Fruit fly (Drosophila melanogaster): ENCODE measurements around the gene Naprt.

Naprt gene

dm6 chr2L:4218820-4219219 is 20.9 kb upstream of the Naprt start (continued):
- TF ChIP-seq CG7556 (GFP tag; optimal IDR thresholded peaks at IDR 0.05) (peak; percentile 3), CG8765 (GFP tag; IDR thresholded peaks at IDR 0.05) (no peak), Asciz (GFP tag; optimal IDR thresholded peaks at IDR 0.05) (no peak), repo (GFP tag; optimal IDR thresholded peaks at IDR 0.05) (no peak), gfzf (GFP tag; optimal IDR thresholded peaks at IDR 0.05) (no peak), CG4404 (GFP tag; IDR thresholded peaks at IDR 0.05) (no peak), CG14965 (GFP tag; optimal IDR thresholded peaks at IDR 0.05; ENCODE audit: borderline replicate concordance) (no peak), CG7786 (GFP tag; optimal IDR thresholded peaks at IDR 0.05) (no peak), CG6689 (GFP tag; IDR thresholded peaks at IDR 0.05) (peak; percentile 32; the same call in 1 of the 2 replicates), Doc2 (GFP tag; IDR thresholded peaks at IDR 0.05) (no peak), unc-4 (GFP tag; IDR thresholded peaks at IDR 0.05; ENCODE audit: partially characterized antibody) (no peak), CG10209 (GFP tag; optimal IDR thresholded peaks at IDR 0.05) (no peak), NC2α (GFP tag; optimal IDR thresholded peaks at IDR 0.05) (no peak), Hr39 (optimal IDR thresholded peaks at IDR 0.05) (no peak), odd (GFP tag; optimal IDR thresholded peaks at IDR 0.05) (no peak), cato (GFP tag; optimal IDR thresholded peaks at IDR 0.05; ENCODE audit: borderline replicate concordance) (no peak), Kr (GFP tag; optimal IDR thresholded peaks at IDR 0.05) (no peak), mld (GFP tag; IDR thresholded peaks at IDR 0.05; ENCODE audit: partially characterized antibody) (no peak), CG18599 (GFP tag; optimal IDR thresholded peaks at IDR 0.05) (no peak), GATAe (GFP tag; conservative IDR thresholded peaks at IDR 0.05) (no peak), CG2889 (GFP tag; IDR thresholded peaks at IDR 0.05) (no peak), CG34422 (GFP tag; IDR thresholded peaks at IDR 0.05) (no peak), Chrac-16 (GFP tag; optimal IDR thresholded peaks at IDR 0.05) (peak; percentile 9), zen2 (GFP tag; IDR thresholded peaks at IDR 0.05; ENCODE audit: partially characterized antibody) (no peak), Jarid2 (GFP tag; optimal IDR thresholded peaks at IDR 0.05) (no peak), HmgZ (tag; optimal IDR thresholded peaks at IDR 0.05) (no peak), CG1832 (GFP tag; optimal IDR thresholded peaks at IDR 0.05) (no peak), PHDP (tag; optimal IDR thresholded peaks at IDR 0.05) (no peak), tx (GFP tag; optimal IDR thresholded peaks at IDR 0.05) (no peak), CG4282 (GFP tag; optimal IDR thresholded peaks at IDR 0.05) (no peak), CG7928 (GFP tag; optimal IDR thresholded peaks at IDR 0.05) (no peak), CG1603 (tag; optimal IDR thresholded peaks at IDR 0.05) (no peak), gcm2 (GFP tag; optimal IDR thresholded peaks at IDR 0.05) (no peak), dpn (GFP tag; optimal IDR thresholded peaks at IDR 0.05) (no peak), Mes4 (GFP tag; optimal IDR thresholded peaks at IDR 0.05) (no peak), pzg (GFP tag; optimal IDR thresholded peaks at IDR 0.05) (no peak), NFAT (GFP tag; IDR thresholded peaks at IDR 0.05) (peak; percentile 26; the same call in 1 of the 2 replicates), CG11504 (tag; optimal IDR thresholded peaks at IDR 0.05) (no peak), stc (GFP tag; IDR thresholded peaks at IDR 0.05) (no peak), CG9727 (GFP tag; optimal IDR thresholded peaks at IDR 0.05) (no peak), CG12071 (GFP tag; optimal IDR thresholded peaks at IDR 0.05) (no peak), dm (GFP tag; optimal IDR thresholded peaks at IDR 0.05) (no peak), fd3F (GFP tag; optimal IDR thresholded peaks at IDR 0.05) (no peak), Neu2 (GFP tag; optimal IDR thresholded peaks at IDR 0.05; ENCODE audit: borderline replicate concordance) (no peak), CG12155 (GFP tag; optimal IDR thresholded peaks at IDR 0.05) (no peak), Taf1 (GFP tag; IDR thresholded peaks at IDR 0.05) (no peak), mam (GFP tag; optimal IDR thresholded peaks at IDR 0.05) (no peak), CG32772 (GFP tag; IDR thresholded peaks at IDR 0.05) (no peak), CG42726 (GFP tag; IDR thresholded peaks at IDR 0.05; ENCODE audit: partially characterized antibody) (no peak), Sin3A (optimal IDR thresholded peaks at IDR 0.05) (no peak), Side (GFP tag; optimal IDR thresholded peaks at IDR 0.05) (peak; percentile 2), CG9437 (GFP tag; optimal IDR thresholded peaks at IDR 0.05) (peak; percentile 12)
